Worm (Caenorhabditis elegans) whole organism, L2 larva: ENCODE data around the gene hlh-29.

ENCODE experiments used
- C34F6.9 ChIP-seq: fragments of 150-350 bp; optimal IDR thresholded peaks from 2 replicates; lab custom pipeline; 2014; ENCODE audit warnings: missing biosample characterization, missing genetic modification characterization
- F13H6.1 ChIP-seq: sonication (generic microtip); optimal IDR thresholded peaks from 2 replicates; lab custom pipeline; 2016; ENCODE audit warnings: missing genetic modification characterization, missing compliant biosample characterization
- R02D3.7 ChIP-seq: fragments of 150-350 bp; optimal IDR thresholded peaks from 2 replicates; lab custom pipeline; 2014; ENCODE audit warnings: missing biosample characterization, missing genetic modification characterization
- ZK546.5 ChIP-seq: sonication (generic microtip); optimal IDR thresholded peaks from 2 replicates; lab custom pipeline; 2017; ENCODE audit warnings: missing biosample characterization, missing genetic modification characterization
- alr-1 ChIP-seq: fragments of 150-350 bp; optimal IDR thresholded peaks from 2 replicates; lab custom pipeline; 2014; ENCODE audit warnings: missing biosample characterization, missing genetic modification characterization
- ama-1 ChIP-seq: fragments of 150-350 bp; optimal IDR thresholded peaks from 2 replicates; lab custom pipeline; 2018; ENCODE audit warnings: inconsistent platforms
- blmp-1 ChIP-seq: sonication (generic microtip); optimal IDR thresholded peaks from 2 replicates; lab custom pipeline; 2017; ENCODE audit warnings: missing genetic modification characterization, mild to moderate bottlenecking, missing compliant biosample characterization, antibody characterized with exemption, moderate library complexity; ENCODE audit not compliant: insufficient read depth
- ceh-16 ChIP-seq: fragments of 150-350 bp; optimal IDR thresholded peaks from 2 replicates; lab custom pipeline; 2014; ENCODE audit warnings: missing biosample characterization, missing genetic modification characterization
- ceh-82 ChIP-seq: fragments of 150-350 bp; optimal IDR thresholded peaks from 2 replicates; lab custom pipeline; 2014; ENCODE audit warnings: missing biosample characterization, missing genetic modification characterization
- crh-2 ChIP-seq: sonication (generic microtip); optimal IDR thresholded peaks from 2 replicates; lab custom pipeline; 2017; ENCODE audit warnings: missing biosample characterization, missing genetic modification characterization
- dmd-4 ChIP-seq: sonication (generic microtip); optimal IDR thresholded peaks from 2 replicates; lab custom pipeline; 2017; ENCODE audit warnings: missing biosample characterization, missing genetic modification characterization
- egl-27 ChIP-seq: sonication (generic microtip); optimal IDR thresholded peaks from 3 replicates; lab custom pipeline; 2017; ENCODE audit warnings: missing biosample characterization, missing genetic modification reagents, missing genetic modification characterization
- elt-1 ChIP-seq: fragments of 150-350 bp; optimal IDR thresholded peaks from 2 replicates; lab custom pipeline; 2014; ENCODE audit warnings: missing biosample characterization, missing genetic modification characterization
- elt-3 ChIP-seq: sonication (generic microtip); optimal IDR thresholded peaks from 2 replicates; lab custom pipeline; 2017; ENCODE audit warnings: missing biosample characterization, missing genetic modification characterization
- fos-1 ChIP-seq: fragments of 150-350 bp; optimal IDR thresholded peaks from 2 replicates; lab custom pipeline; 2014; ENCODE audit warnings: missing biosample characterization, missing genetic modification characterization
- gmeb-1 ChIP-seq: fragments of 150-350 bp; optimal IDR thresholded peaks from 2 replicates; lab custom pipeline; 2014; ENCODE audit warnings: missing biosample characterization, missing genetic modification characterization
- lin-11 ChIP-seq: fragments of 150-350 bp; sonication (generic microtip); optimal IDR thresholded peaks from 2 replicates; lab custom pipeline; 2014; ENCODE audit warnings: missing biosample characterization, missing genetic modification characterization, inconsistent platforms, mixed read lengths
- lin-13 ChIP-seq: fragments of 150-350 bp; optimal IDR thresholded peaks from 2 replicates; lab custom pipeline; 2014; ENCODE audit warnings: missing biosample characterization, missing genetic modification reagents, missing genetic modification characterization
- lin-39 ChIP-seq: fragments of 150-350 bp; optimal IDR thresholded peaks from 2 replicates; lab custom pipeline; 2014; ENCODE audit warnings: missing biosample characterization, missing genetic modification reagents, missing genetic modification characterization
- lsy-2 ChIP-seq, 2 experiments: fragments of 150-350 bp in 1 of 2; sonication (generic microtip) in 1 of 2; optimal IDR thresholded peaks; 2 replicates each; lab custom pipeline; 2014 to 2017; ENCODE audit warnings: missing biosample characterization in 2 of 2, missing genetic modification characterization in 2 of 2
- mbf-1 ChIP-seq: sonication (generic microtip); optimal IDR thresholded peaks from 2 replicates; lab custom pipeline; 2017; ENCODE audit warnings: missing biosample characterization, missing genetic modification characterization
- nhr-10 ChIP-seq: sonication (generic microtip); optimal IDR thresholded peaks from 2 replicates; lab custom pipeline; 2017; ENCODE audit warnings: missing biosample characterization, missing genetic modification characterization
- nhr-12 ChIP-seq: fragments of 150-350 bp; optimal IDR thresholded peaks from 2 replicates; lab custom pipeline; 2014; ENCODE audit warnings: missing biosample characterization, missing genetic modification characterization
- nhr-129 ChIP-seq: fragments of 150-350 bp; optimal IDR thresholded peaks from 2 replicates; lab custom pipeline; 2014; ENCODE audit warnings: missing biosample characterization, missing genetic modification characterization
- nhr-21 ChIP-seq: fragments of 150-350 bp; optimal IDR thresholded peaks from 2 replicates; lab custom pipeline; 2014; ENCODE audit warnings: missing biosample characterization, missing genetic modification characterization
- nhr-23 ChIP-seq: fragments of 150-350 bp; optimal IDR thresholded peaks from 2 replicates; lab custom pipeline; 2014; ENCODE audit warnings: missing biosample characterization, missing genetic modification reagents, missing genetic modification characterization
- nhr-237 ChIP-seq: fragments of 150-350 bp; optimal IDR thresholded peaks from 2 replicates; lab custom pipeline; 2014; ENCODE audit warnings: missing biosample characterization, missing genetic modification characterization
- nhr-25 ChIP-seq: fragments of 150-350 bp; sonication (generic microtip); optimal IDR thresholded peaks from 3 replicates; lab custom pipeline; 2014; ENCODE audit warnings: missing biosample characterization, missing genetic modification characterization
- nhr-6 ChIP-seq: fragments of 150-350 bp; optimal IDR thresholded peaks from 2 replicates; lab custom pipeline; 2014; ENCODE audit warnings: missing biosample characterization, missing genetic modification characterization
- nhr-77 ChIP-seq: fragments of 150-350 bp; optimal IDR thresholded peaks from 2 replicates; lab custom pipeline; 2014; ENCODE audit warnings: missing biosample characterization, missing genetic modification characterization
- peb-1 ChIP-seq: fragments of 150-350 bp; optimal IDR thresholded peaks from 2 replicates; lab custom pipeline; 2014; ENCODE audit warnings: missing biosample characterization, missing genetic modification characterization
- sem-4 ChIP-seq: fragments of 150-350 bp; optimal IDR thresholded peaks from 2 replicates; lab custom pipeline; 2014; ENCODE audit warnings: missing biosample characterization, missing genetic modification reagents, missing genetic modification characterization
- skn-1 ChIP-seq: sonication (generic microtip); optimal IDR thresholded peaks from 2 replicates; lab custom pipeline; 2017; ENCODE audit warnings: missing biosample characterization, missing genetic modification characterization
- sma-3 ChIP-seq: sonication (generic microtip); optimal IDR thresholded peaks from 2 replicates; lab custom pipeline; 2016; ENCODE audit warnings: missing genetic modification reagents, missing genetic modification characterization, missing compliant biosample characterization
- sma-9 ChIP-seq, 2 experiments: fragments of 150-350 bp in 1 of 2; sonication (generic microtip) in 1 of 2; optimal IDR thresholded peaks; 2 replicates each; lab custom pipeline; 2014 to 2016; ENCODE audit warnings: missing genetic modification characterization in 2 of 2, mild to moderate bottlenecking in 1 of 2, missing biosample characterization in 1 of 2, missing compliant biosample characterization in 1 of 2, missing genetic modification reagents in 1 of 2, moderate library complexity in 1 of 2
- snpc-4 ChIP-seq: fragments of 150-350 bp; optimal IDR thresholded peaks from 2 replicates; lab custom pipeline; 2014; ENCODE audit warnings: missing biosample characterization, missing genetic modification characterization
- unc-39 ChIP-seq: fragments of 150-350 bp; optimal IDR thresholded peaks from 2 replicates; lab custom pipeline; 2014; ENCODE audit warnings: missing biosample characterization, missing genetic modification characterization
- unc-55 ChIP-seq: fragments of 150-350 bp; sonication (generic microtip); optimal IDR thresholded peaks from 3 replicates; lab custom pipeline; 2014; ENCODE audit warnings: missing biosample characterization, missing genetic modification reagents, missing genetic modification characterization
- unc-62 ChIP-seq: fragments of 150-350 bp; optimal IDR thresholded peaks from 2 replicates; lab custom pipeline; 2014; ENCODE audit warnings: missing biosample characterization, missing genetic modification reagents, missing genetic modification characterization
- ztf-1 ChIP-seq: fragments of 200-800 bp; sonication (Bioruptor generic); conservative IDR thresholded peaks from 2 replicates; pipeline ENCODE4 v1.3.6; 2022; ENCODE audit warnings: missing genetic modification characterization, missing compliant biosample characterization
- ztf-11 ChIP-seq: sonication (generic microtip); optimal IDR thresholded peaks from 2 replicates; lab custom pipeline; 2017; ENCODE audit warnings: missing biosample characterization, missing genetic modification characterization

hlh-29 gene

DNA sequence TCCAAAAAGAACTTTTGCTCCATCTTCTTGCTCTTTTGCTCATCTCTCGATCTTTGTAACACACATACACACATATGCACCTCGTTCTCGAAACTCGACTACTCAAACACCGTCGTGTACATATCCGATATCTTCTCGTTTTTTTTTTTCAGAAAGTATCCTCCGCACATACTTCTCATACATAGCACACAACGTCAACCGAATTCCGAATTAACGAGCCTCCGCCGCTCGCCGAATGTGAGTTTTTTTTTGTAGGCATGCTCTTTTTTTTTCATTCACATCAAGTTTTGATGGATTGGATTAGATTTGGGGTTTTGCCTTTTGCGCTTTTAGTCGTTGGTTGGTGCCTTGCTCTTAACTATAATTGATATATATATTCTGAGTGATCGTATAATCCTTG lies 30.1 kb downstream of the hlh-29 start:
- TF ChIP-seq elt-1 (tag; lab: Kevin White, UChicago) = no peak
- peak; percentile 25 for TF ChIP-seq unc-55 (GFP tag; lab: Kevin White, UChicago)

DNA sequence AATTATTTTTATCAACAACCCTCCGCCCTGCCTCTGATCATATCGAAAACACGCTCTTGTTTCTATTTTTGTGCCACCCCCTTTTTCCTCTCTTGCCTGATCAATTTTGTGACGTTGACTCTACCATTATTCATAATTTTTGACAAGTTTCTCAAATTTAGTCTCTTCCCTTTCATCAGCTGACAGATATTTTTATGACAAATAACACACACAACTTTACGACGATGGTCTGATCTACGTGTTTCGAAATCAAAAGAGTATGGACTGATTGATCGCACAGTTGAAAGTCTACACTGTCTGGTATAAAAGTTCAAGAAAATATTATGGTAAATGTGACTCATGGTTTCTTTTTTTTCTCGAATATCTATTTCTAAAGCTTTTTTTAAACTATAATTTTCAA lies 30.6 kb downstream of the hlh-29 start:
- TF ChIP-seq unc-39 = no peak

- TF ChIP-seq gmeb-1 (tag; lab: Kevin White, UChicago) (no peak), nhr-237 (tag; lab: Kevin White, UChicago) (no peak), mbf-1 (tag; lab: Kevin White, UChicago) (no peak), ceh-82 (tag; lab: Kevin White, UChicago) (no peak), C34F6.9 (tag; lab: Kevin White, UChicago) (peak; percentile 5), lin-13 (GFP tag; lab: Kevin White, UChicago) (peak; percentile 18), ceh-16 (tag; lab: Kevin White, UChicago) (no peak), nhr-129 (tag; lab: Kevin White, UChicago) (no peak), nhr-21 (tag; lab: Kevin White, UChicago) (peak; percentile 36), nhr-25 (tag; lab: Kevin White, UChicago) (peak; percentile 29), skn-1 (tag; lab: Kevin White, UChicago) (no peak), sma-9 (GFP tag; optimal IDR thresholded peaks at IDR 0.05; lab: Kevin White, UChicago) (peak; percentile 31), sma-9 (tag; optimal IDR thresholded peaks at IDR 0.05; lab: Kevin White, UChicago) (no peak)
These were observed 31.5 kb downstream of the hlh-29 start for ce11 chrX:17516941-17517340.

- TF ChIP-seq nhr-10 (tag; lab: Kevin White, UChicago) = no peak
- TF ChIP-seq crh-2 (tag; lab: Kevin White, UChicago) = no peak
- no peak for TF ChIP-seq ZK546.5 (tag; lab: Kevin White, UChicago)
- TF ChIP-seq lin-39 (tag; lab: Kevin White, UChicago) = no peak
- no peak for TF ChIP-seq lin-11 (tag; lab: Kevin White, UChicago)
- TF ChIP-seq skn-1 (tag; lab: Kevin White, UChicago) = no peak
- no peak for TF ChIP-seq nhr-25 (tag; lab: Kevin White, UChicago)
- no peak for TF ChIP-seq elt-1 (tag; lab: Kevin White, UChicago)
- no peak for TF ChIP-seq F13H6.1 (tag; lab: Kevin White, UChicago)
- TF ChIP-seq sem-4 (tag; lab: Kevin White, UChicago) = no peak
- no peak for TF ChIP-seq unc-55 (GFP tag; lab: Kevin White, UChicago)
- no peak for TF ChIP-seq sma-3
- TF ChIP-seq unc-62 (GFP tag; lab: Kevin White, UChicago) = no peak
These were observed 32.0 kb downstream of the hlh-29 start for ce11 chrX:17516461-17516860.

- TF ChIP-seq skn-1 (tag; lab: Kevin White, UChicago) (no peak), C34F6.9 (tag; lab: Kevin White, UChicago) (no peak), nhr-23 (tag; lab: Kevin White, UChicago) (no peak), nhr-21 (tag; lab: Kevin White, UChicago) (no peak), elt-3 (tag; lab: Kevin White, UChicago) (no peak), alr-1 (tag; lab: Kevin White, UChicago) (no peak), ceh-82 (tag; lab: Kevin White, UChicago) (no peak), mbf-1 (tag; lab: Kevin White, UChicago) (no peak), ztf-11 (no peak), unc-55 (GFP tag; lab: Kevin White, UChicago) (peak; percentile 16), fos-1 (tag; lab: Kevin White, UChicago) (peak; percentile 24), lin-39 (tag; lab: Kevin White, UChicago) (no peak), nhr-77 (no peak), sma-9 (GFP tag; optimal IDR thresholded peaks at IDR 0.05; lab: Kevin White, UChicago) (no peak), sma-9 (tag; optimal IDR thresholded peaks at IDR 0.05; lab: Kevin White, UChicago) (no peak), ztf-1 (GFP tag; lab: Robert Waterston, UW) (no peak), ceh-16 (tag; lab: Kevin White, UChicago) (no peak), elt-1 (tag; lab: Kevin White, UChicago) (no peak), lsy-2 (tag; optimal IDR thresholded peaks at IDR 0.05; lab: Kevin White, UChicago) (no peak), nhr-237 (tag; lab: Kevin White, UChicago) (no peak), nhr-12 (no peak), nhr-6 (no peak), sma-3 (no peak), ZK546.5 (tag; lab: Kevin White, UChicago) (no peak), ama-1 (no peak), dmd-4 (no peak), blmp-1 (tag; lab: Kevin White, UChicago) (peak; percentile 66), egl-27 (tag; lab: Kevin White, UChicago) (no peak), crh-2 (tag; lab: Kevin White, UChicago) (no peak), nhr-25 (tag; lab: Kevin White, UChicago) (peak; percentile 10), peb-1 (tag; lab: Kevin White, UChicago) (no peak), sem-4 (tag; lab: Kevin White, UChicago) (no peak), snpc-4 (tag; lab: Kevin White, UChicago) (no peak), R02D3.7 (tag; lab: Kevin White, UChicago) (no peak)
These were observed 33.1 kb downstream of the hlh-29 start for ce11 chrX:17515207-17515902.
